Worm (Caenorhabditis elegans): ENCODE data around the gene srj-21.

The srj-21 gene

DNA sequence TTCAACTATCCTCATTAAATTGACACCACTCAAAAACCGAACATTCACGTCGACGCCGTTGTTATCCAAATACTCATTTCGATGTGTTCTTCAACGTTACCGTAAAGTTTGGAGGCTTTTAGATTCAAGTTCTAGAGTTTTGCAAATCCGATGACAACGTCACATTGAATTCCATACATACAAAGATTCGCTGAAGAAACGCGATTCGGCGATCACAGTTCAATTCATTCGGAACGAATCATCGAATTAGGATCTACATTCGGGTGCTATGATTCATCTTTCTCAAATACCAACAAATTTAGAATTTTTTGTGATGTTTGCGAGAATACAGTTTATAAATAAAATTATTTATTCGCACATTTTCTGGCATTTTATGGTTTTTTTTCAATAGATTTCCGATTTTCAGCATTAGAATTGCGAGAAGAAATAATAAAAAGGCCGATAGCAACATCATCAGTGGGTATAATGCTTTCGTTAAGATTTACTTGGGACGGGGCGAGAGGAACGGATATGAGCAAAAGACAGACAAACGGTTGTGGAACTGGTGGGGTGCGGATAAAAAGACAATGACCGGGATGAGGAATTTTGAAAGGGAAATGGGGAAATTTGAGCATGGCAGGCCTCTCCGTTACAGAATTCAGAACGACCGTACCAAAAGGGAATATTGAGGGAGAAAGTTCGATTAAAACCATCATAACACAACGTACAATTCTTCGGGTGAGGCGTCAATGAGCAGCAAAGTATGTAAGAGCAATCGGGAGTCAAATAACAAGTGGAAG lies 33.1 kb upstream of the srj-21 start:
- TF ChIP-seq zip-5 (tag; optimal IDR thresholded peaks at IDR 0.05) = no peak
- peak; percentile 45 for TF ChIP-seq ama-1 (optimal IDR thresholded peaks at IDR 0.05)

DNA sequence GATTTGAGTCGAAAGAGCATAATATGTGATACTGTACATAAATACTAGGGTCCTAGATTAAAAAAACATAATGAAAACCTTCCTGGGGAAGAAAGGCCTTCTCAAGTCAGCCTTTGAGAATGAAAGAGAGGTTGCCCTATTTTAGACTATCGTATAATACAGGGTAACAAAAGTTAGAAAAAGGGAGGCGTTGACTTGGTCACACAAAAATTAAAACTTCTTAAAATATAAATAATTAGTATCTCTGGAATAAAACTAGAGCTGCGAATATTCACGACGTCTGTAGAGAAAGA lies 32.6 kb upstream of the srj-21 start:
- TF ChIP-seq pag-3 (tag; optimal IDR thresholded peaks at IDR 0.05; ENCODE audit: borderline replicate concordance) (no peak), ceh-18 (tag; optimal IDR thresholded peaks at IDR 0.05) (no peak), Y22D7AL.16 (tag; optimal IDR thresholded peaks at IDR 0.05) (no peak), F13H6.1 (tag; optimal IDR thresholded peaks at IDR 0.05) (no peak)

DNA sequence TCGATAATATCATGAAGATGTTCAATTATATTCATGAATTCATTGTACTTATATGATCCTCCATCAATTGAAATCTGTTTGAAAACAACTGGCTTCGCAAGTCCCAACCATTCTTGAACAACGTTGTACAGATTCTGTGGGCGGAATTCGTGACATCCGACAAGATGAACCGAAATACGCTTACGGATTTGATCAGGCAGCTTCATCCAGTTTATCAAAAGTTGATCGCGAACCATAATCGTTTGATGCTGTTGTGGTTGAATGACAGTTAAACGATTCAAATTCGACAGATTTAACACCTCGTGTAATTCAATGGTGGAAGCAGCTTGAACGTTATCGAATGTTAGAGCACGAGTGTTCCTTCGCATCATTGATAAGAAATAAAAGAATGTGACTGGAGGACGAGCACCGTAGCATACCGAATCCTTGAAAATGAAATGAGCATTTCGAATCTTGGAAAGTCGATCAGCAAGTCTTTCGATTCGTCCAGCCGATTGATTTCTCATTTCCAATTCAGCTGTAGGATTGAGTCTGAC lies 31.4 kb upstream of the srj-21 start:
- TF ChIP-seq eyg-1 (tag; optimal IDR thresholded peaks at IDR 0.05) (no peak), ceh-22 (tag; optimal IDR thresholded peaks at IDR 0.05) (no peak), elt-2 (tag; optimal IDR thresholded peaks at IDR 0.05) (no peak), rnt-1 (tag; optimal IDR thresholded peaks at IDR 0.05) (no peak), ets-4 (tag; optimal IDR thresholded peaks at IDR 0.05) (no peak), ceh-19 (GFP tag; optimal IDR thresholded peaks at IDR 0.05) (no peak), ceh-18 (tag; optimal IDR thresholded peaks at IDR 0.05) (no peak), ztf-16 (tag; optimal IDR thresholded peaks at IDR 0.05) (no peak), pag-3 (tag; optimal IDR thresholded peaks at IDR 0.05; ENCODE audit: borderline replicate concordance) (no peak), lim-6 (tag; optimal IDR thresholded peaks at IDR 0.05) (no peak), hlh-15 (tag; optimal IDR thresholded peaks at IDR 0.05) (no peak), ceh-30 (tag; optimal IDR thresholded peaks at IDR 0.05) (no peak), syd-9 (tag; optimal IDR thresholded peaks at IDR 0.05) (no peak), sdc-2 (tag; optimal IDR thresholded peaks at IDR 0.05) (no peak), zip-5 (tag; optimal IDR thresholded peaks at IDR 0.05) (no peak), fkh-6 (tag; optimal IDR thresholded peaks at IDR 0.05) (no peak)

DNA sequence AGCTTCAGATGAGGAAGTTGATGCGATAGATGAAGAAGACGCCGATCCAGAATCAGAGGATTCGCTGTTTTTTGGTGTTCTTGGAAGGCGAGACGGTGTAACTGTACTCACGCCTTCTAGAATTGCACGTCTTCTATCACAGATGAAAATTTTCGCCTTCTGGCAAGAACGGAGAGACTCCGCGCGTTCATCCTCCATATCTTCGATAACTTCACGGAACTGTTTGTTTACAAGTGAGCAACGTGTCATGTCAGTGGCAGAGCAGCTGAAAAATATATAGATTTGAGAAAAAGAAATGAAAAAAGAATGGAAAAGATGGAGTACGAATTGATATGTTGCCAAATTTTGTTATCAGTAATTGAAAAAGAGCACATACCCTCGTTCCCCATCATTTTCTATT lies 30.5 kb upstream of the srj-21 start:
- TF ChIP-seq ceh-45 (GFP tag; IDR thresholded peaks at IDR 0.05) (no peak), tbx-2 (tag; optimal IDR thresholded peaks at IDR 0.05) (no peak), ceh-34 (tag; optimal IDR thresholded peaks at IDR 0.05) (no peak), zip-5 (tag; optimal IDR thresholded peaks at IDR 0.05) (no peak), hlh-30 (tag; optimal IDR thresholded peaks at IDR 0.05; ENCODE audit: insufficient read depth) (no peak), che-1 (tag; optimal IDR thresholded peaks at IDR 0.05) (no peak), ama-1 (optimal IDR thresholded peaks at IDR 0.05) (no peak), fkh-6 (tag; optimal IDR thresholded peaks at IDR 0.05) (no peak)

DNA sequence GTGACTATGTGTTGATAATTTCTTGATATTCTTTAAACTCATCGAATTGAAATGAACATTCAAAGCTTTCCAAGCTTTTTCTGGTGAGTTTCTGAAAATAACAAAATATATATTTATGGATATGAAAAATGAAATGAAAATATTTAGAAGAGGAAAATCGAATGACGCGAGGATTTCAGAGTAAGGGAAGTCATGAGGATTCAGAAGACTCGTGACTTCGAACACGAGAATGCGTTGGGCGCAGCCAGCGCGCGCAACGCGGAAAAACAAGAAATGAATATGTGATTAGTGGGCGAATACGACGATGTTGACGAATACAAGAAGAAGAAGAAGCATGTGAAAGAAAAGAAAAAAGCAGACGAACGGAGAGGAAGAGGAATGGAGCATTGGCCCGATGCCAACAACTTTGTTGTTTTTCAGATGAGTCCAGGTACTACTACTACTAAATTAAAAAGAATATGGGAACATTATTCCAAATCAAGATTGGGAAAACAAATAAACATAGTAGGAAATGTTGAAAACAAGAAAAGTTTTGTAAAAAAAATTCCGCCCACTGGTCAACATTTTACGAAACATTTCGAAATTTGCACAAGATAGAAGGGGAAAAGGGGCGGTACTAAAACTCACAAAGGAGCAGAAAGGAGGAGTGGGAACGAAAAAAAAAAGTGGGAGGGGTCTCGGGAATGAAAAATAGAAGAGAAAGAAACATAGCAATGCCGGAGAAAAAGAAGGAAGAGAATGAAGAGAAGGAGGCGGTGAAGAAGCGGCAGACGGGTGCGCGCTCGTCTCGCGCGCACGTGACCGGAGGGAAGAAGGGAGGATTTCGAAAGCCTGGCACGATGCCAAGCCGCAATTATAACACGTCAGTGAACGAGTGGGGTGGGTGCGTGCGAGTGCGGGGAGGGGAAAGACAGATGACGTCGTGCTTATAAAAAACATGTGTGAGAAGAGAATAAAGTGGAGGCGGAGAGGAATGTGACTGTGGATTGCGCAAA lies 29.7 kb upstream of the srj-21 start:
- TF ChIP-seq hlh-13 (GFP tag; optimal IDR thresholded peaks at IDR 0.05) = no peak
- TF ChIP-seq sox-4 (tag; optimal IDR thresholded peaks at IDR 0.05) = no peak
- TF ChIP-seq Y22D7AL.16 (tag; optimal IDR thresholded peaks at IDR 0.05) = no peak
- no peak for TF ChIP-seq fax-1 (tag; optimal IDR thresholded peaks at IDR 0.05)
- TF ChIP-seq tbx-2 (tag; optimal IDR thresholded peaks at IDR 0.05) = peak; percentile 66
- no peak for TF ChIP-seq mec-3 (tag; optimal IDR thresholded peaks at IDR 0.05; ENCODE audit: borderline replicate concordance)
- TF ChIP-seq unc-42 (tag; optimal IDR thresholded peaks at IDR 0.05) = peak; percentile 64
- TF ChIP-seq C38D4.7 (GFP tag; optimal IDR thresholded peaks at IDR 0.05) = no peak
- no peak for TF ChIP-seq lin-11 (tag; optimal IDR thresholded peaks at IDR 0.05)
- TF ChIP-seq ceh-31 (tag; optimal IDR thresholded peaks at IDR 0.05) = peak; percentile 78
- peak; percentile 65 for TF ChIP-seq nfya-1 (tag; optimal IDR thresholded peaks at IDR 0.05)
- TF ChIP-seq gmeb-2 (tag; optimal IDR thresholded peaks at IDR 0.05) = peak; percentile 8
- TF ChIP-seq ceh-18 (tag; optimal IDR thresholded peaks at IDR 0.05) = peak; percentile 83
- peak; percentile 86 for TF ChIP-seq rnt-1 (tag; optimal IDR thresholded peaks at IDR 0.05)
- TF ChIP-seq elt-4 (tag; optimal IDR thresholded peaks at IDR 0.05) = no peak
- no peak for TF ChIP-seq ceh-19 (GFP tag; optimal IDR thresholded peaks at IDR 0.05)
- no peak for TF ChIP-seq pha-2 (tag; optimal IDR thresholded peaks at IDR 0.05)
- no peak for TF ChIP-seq eyg-1 (tag; optimal IDR thresholded peaks at IDR 0.05)
- TF ChIP-seq sdc-2 (tag; optimal IDR thresholded peaks at IDR 0.05) = no peak
- no peak for TF ChIP-seq ref-2 (tag; optimal IDR thresholded peaks at IDR 0.05)
- TF ChIP-seq madf-2 (tag; optimal IDR thresholded peaks at IDR 0.05) = no peak
- no peak for TF ChIP-seq ceh-9 (tag; optimal IDR thresholded peaks at IDR 0.05)
- TF ChIP-seq ceh-45 (GFP tag; IDR thresholded peaks at IDR 0.05) = no peak
- TF ChIP-seq ceh-22 (tag; optimal IDR thresholded peaks at IDR 0.05) = no peak
- no peak for TF ChIP-seq ceh-24 (tag; optimal IDR thresholded peaks at IDR 0.05)
- no peak for TF ChIP-seq sox-2 (GFP tag; IDR thresholded peaks at IDR 0.05)
